Fruit fly (Drosophila melanogaster) whole organism: ENCODE results near the gene CG32708.

Source experiments
- CG8478 ChIP-seq: fragments of >200 bp; optimal IDR thresholded peaks from 2 replicates; lab custom pipeline; 2018; ENCODE audit warnings: inconsistent platforms
- Dll ChIP-seq: fragments of >200 bp; optimal IDR thresholded peaks from 2 replicates; lab custom pipeline; 2017
- EcR ChIP-seq, 2 experiments: fragments of >200 bp; optimal IDR thresholded peaks; 2 replicates each; lab custom pipeline; 2017; ENCODE audit warnings: missing biosample characterization in 2 of 2, missing genetic modification characterization in 2 of 2, missing genetic modification reagents in 2 of 2
- pan ChIP-seq: fragments of >200 bp; optimal IDR thresholded peaks from 2 replicates; lab custom pipeline; 2017
- psq ChIP-seq: fragments of >200 bp; optimal IDR thresholded peaks from 2 replicates; lab custom pipeline; 2017
- usp ChIP-seq: fragments of >200 bp; optimal IDR thresholded peaks from 2 replicates; lab custom pipeline; 2017; ENCODE audit warnings: missing biosample characterization, missing genetic modification characterization, mixed read lengths

Gene CG32708

DNA sequence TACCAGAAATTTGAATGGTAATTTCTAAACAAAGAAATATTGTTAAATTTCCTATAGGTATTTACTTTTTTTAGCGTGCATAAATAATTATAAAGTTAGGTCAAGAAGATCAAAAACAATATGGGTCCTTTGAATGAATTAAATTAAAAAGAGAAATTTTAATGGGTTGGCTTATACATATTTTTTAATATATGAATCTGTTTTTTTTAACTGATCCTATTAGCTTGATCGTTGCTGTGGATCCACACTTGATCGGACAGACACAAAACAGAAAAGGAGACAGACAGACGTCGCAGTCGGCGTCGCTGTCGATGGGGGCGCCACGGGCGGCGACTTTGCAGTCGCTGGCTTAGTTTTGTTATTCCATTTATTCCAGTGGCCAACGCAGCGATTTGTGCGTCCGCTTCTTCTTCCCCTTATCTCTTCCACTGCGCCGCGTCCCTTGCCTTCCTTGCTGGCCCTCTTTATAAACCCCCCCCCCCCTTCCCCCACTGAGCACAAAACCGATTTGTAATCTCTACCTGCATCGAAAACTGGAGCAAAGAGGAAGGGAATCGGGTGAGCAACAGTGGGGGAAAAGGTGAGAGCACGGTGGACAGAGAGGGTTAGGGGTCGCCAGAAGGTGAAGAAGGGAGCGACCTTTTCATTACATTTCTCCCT, 37.9 kb upstream of the CG32708 start:
- no peak for TF ChIP-seq psq (lab: Kevin White, UChicago)
- no peak for TF ChIP-seq EcR (GFP tag; optimal IDR thresholded peaks at IDR 0.05; lab: Kevin White, UChicago)
- no peak for TF ChIP-seq CG8478 (lab: Kevin White, UChicago)
- TF ChIP-seq usp (GFP tag; lab: Kevin White, UChicago) = no peak
- no peak for TF ChIP-seq pan (lab: Kevin White, UChicago)
- TF ChIP-seq Dll (lab: Kevin White, UChicago) = no peak

DNA sequence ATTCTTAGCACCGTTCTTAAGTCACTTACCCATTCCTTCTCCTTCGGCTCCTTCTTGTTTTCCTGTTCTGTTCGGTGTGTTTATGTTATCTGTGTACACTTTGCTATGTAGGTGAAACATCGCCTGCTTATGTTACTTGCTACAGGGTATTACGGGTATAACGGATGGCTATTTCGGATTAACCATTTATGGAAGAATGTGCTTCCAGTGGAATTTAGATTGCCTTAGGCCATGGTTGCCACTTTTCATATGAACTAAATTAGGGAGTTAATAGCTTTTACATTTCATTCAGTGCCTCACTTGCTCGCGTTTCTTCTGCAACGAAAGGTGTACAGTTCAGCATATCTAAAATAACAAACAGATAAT, 37.4 kb upstream of the CG32708 start:
- TF ChIP-seq CG8478 (lab: Kevin White, UChicago) (no peak), usp (GFP tag; lab: Kevin White, UChicago) (no peak)

DNA sequence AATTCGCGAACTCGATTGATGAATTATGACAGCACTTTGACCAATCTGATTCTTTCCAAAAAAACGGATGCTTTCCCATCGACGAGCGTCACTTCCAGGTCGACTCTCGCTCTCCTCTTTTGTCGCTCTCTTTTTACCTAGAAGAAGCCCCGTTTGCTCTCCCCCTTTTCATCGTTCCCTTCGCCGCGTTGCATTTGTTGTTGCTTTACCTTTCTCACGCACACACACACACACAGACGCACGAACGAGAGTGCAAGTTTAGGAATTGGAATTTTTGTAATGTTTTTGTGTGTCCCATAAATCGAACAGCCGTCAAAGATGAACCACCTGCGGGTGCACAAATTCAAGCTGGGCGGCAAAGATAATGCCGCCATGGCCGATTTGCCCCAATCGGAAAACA, 36.8 kb upstream of the CG32708 start:
- TF ChIP-seq usp (GFP tag; lab: Kevin White, UChicago) (no peak), Dll (lab: Kevin White, UChicago) (no peak)

DNA sequence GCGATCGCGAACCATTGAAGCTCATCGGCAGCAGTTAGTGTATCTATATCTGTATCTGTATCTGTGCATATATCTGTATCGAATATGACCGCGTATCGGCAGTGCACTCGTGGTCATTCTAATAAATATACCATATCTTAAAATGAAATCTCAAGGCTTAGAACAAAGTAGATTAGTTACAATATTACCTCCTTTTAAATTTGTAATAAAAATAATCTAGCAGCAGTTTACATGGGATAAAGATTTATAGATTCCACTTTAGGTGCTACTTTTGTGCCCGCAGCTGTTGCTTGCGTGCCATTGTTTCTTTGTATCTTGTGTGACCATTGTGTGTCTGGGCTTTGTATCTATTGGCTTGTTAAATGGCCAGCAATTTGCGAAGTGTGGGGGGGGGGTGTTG, 25.7 kb upstream of the CG32708 start:
- no peak for TF ChIP-seq pan (lab: Kevin White, UChicago)
- TF ChIP-seq EcR (GFP tag; optimal IDR thresholded peaks at IDR 0.05; lab: Kevin White, UChicago) = no peak
- no peak for TF ChIP-seq psq (lab: Kevin White, UChicago)

DNA sequence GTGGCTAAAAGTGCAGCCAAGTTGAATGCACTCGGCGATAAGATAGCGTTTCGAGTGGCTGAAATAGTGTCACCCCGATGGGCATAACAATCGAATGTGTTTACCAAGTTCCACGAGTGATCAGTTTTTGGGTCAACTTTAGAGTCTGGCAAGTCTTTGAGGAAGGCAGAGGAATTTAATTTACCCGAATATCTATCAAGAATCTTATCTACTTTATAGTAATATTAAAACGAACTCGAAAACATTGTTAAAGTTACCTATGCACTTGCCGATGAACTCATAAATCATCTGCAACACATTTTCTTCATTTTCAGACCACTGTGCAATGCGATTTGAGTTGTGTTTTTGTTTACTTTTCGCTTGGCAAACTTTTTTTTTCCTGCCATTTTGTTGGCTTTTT, 24.4 kb upstream of the CG32708 start:
- TF ChIP-seq EcR (GFP tag; optimal IDR thresholded peaks at IDR 0.05; lab: Kevin White, UChicago) (no peak), psq (lab: Kevin White, UChicago) (no peak), CG8478 (lab: Kevin White, UChicago) (no peak), Dll (lab: Kevin White, UChicago) (no peak), pan (lab: Kevin White, UChicago) (no peak), usp (GFP tag; lab: Kevin White, UChicago) (no peak)

DNA sequence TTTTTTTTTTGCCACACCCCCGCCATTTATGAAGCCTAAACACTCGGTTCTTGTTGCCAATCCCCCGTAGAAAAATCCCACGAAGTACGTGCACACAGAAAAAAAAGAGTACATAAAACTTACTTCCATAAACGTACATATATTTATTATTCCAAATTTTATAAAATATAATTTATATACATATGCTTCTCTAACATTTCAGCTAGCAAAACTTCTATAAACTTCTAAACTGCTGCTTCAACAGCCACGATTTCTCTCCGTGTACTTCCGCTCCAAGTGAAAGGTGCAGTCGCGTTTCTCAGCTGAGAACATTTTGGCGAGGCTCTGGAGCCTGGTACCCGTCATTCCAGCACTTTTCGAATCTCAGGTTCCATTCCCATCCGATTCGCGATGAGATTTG, 23.1 kb upstream of the CG32708 start:
- no peak for TF ChIP-seq EcR (GFP tag; optimal IDR thresholded peaks at IDR 0.05; lab: Kevin White, UChicago)
- TF ChIP-seq Dll (lab: Kevin White, UChicago) = no peak
- TF ChIP-seq pan (lab: Kevin White, UChicago) = no peak
- no peak for TF ChIP-seq CG8478 (lab: Kevin White, UChicago)
- TF ChIP-seq usp (GFP tag; lab: Kevin White, UChicago) = no peak
- no peak for TF ChIP-seq psq (lab: Kevin White, UChicago)

DNA sequence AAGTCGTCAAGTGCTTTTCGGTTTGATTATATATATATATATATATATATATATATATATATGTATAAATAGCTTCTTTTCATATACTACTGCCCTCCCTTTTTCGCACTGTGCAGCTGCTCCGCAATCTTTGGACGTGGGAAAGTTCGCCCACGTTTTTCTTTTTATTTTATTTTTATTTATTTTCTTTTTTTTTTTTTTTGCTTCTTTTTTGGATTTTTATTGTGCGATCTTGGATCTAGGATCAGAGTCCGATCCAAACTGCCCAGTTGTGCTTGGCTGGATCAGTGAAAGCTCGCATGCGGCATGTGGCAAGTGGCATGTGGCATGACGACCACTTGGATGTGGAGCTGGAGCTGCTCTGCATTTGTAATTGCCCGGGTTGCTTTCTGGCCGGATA, 22.3 kb upstream of the CG32708 start:
- TF ChIP-seq EcR (GFP tag; optimal IDR thresholded peaks at IDR 0.05; lab: Kevin White, UChicago) (no peak), Dll (lab: Kevin White, UChicago) (no peak), usp (GFP tag; lab: Kevin White, UChicago) (no peak), CG8478 (lab: Kevin White, UChicago) (no peak), pan (lab: Kevin White, UChicago) (no peak), psq (lab: Kevin White, UChicago) (no peak)

DNA sequence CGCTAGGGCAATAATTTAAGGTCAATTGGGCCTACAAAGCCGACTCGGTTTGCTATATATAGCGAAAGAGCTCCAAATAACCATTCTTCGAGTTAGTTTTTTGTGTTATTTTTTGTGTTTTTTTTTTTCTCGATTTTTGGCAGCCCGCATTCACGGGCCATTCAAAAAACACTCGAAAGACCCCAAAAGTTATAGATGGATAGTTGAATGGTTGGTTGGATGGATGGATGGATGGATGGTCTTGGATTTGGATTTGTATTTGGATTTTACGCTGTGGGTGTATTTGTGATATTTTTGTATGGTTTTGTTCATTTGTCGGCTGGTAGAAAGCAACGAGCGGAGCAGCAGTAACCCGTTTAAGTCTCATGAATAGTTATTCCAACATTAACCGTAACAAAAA, 21.7 kb upstream of the CG32708 start:
- TF ChIP-seq EcR (GFP tag; optimal IDR thresholded peaks at IDR 0.05; lab: Kevin White, UChicago) = no peak
- TF ChIP-seq CG8478 (lab: Kevin White, UChicago) = no peak
- TF ChIP-seq usp (GFP tag; lab: Kevin White, UChicago) = no peak
- no peak for TF ChIP-seq psq (lab: Kevin White, UChicago)
- TF ChIP-seq pan (lab: Kevin White, UChicago) = no peak
- no peak for TF ChIP-seq Dll (lab: Kevin White, UChicago)

DNA sequence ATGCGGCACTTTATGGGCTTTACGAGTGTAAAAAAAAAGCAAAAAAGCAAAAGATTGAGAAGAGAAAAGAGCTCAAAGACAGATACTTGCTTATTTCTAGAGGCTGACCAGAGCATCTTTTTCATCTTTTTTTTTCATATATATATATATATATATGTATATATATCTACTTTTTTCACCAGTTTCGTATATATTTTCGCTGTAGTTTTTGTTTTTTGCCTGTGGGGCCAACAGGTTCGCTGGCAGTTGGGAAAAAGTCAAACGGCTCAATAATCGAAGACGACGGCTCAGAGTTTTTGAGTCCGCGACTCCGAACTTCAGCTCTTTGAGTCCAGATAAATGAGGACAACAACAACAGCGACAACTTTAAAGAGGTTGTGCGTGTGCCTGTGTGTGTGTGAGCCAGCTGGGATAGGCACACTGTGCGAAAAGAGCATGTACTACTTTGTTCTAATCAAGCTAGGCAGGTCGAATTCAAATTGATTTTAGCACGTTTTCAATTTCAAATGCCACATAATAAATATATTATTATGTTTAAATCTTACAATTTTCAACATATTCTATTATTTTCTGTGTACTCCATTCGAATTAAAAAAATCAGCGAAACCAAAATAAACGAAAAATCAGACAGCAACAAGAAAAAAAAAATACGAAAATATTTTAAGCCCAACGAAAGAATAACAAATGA, 18.8 kb upstream of the CG32708 start:
- TF ChIP-seq pan (lab: Kevin White, UChicago) (no peak), EcR (GFP tag; optimal IDR thresholded peaks at IDR 0.05; lab: Kevin White, UChicago) (no peak), CG8478 (lab: Kevin White, UChicago) (no peak), psq (lab: Kevin White, UChicago) (no peak), usp (GFP tag; lab: Kevin White, UChicago) (no peak), Dll (lab: Kevin White, UChicago) (no peak)

DNA sequence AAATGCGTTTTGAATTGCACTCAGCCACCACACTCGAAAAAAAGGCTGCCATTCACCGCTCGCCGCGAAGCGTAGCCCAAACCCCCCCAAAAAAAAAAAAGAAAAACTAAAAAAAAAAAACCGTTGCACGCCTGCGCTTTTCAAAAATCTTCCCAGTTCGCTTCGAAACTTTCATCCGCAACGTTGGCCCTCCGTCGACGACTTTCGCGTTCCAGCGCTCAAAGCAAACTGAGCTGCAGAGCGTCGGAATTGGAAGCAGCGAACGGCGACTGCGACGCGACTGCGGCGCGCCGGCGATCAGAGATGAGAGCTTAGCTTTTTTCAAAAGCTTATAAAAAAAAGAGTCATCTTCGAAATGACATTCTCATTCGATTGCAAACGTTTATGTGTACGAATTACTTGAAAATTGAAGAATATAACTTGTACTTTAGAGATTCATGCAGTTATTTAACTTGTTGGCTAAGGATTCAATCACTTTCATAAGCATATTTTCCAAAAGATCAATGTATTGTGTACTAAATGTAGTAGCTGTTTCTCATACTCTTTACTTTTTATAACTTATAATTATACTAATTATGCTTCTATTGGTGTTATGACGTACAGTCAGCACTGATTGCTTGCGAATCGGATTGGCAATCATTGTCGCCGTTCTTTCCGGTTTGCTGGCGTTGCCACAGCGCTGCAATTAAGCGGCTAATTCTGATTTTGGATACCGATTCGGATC, 17.8 kb upstream of the CG32708 start, which contains the start of gene CG15365:
TSS of gene CG15365 (minus strand) at position 230 of the 724 bp plus-strand sequence.
- TF ChIP-seq pan (lab: Kevin White, UChicago) (no peak), usp (GFP tag; lab: Kevin White, UChicago) (no peak), psq (lab: Kevin White, UChicago) (no peak), Dll (lab: Kevin White, UChicago) (no peak), EcR (GFP tag; optimal IDR thresholded peaks at IDR 0.05; lab: Kevin White, UChicago) (no peak), CG8478 (lab: Kevin White, UChicago) (no peak)

DNA sequence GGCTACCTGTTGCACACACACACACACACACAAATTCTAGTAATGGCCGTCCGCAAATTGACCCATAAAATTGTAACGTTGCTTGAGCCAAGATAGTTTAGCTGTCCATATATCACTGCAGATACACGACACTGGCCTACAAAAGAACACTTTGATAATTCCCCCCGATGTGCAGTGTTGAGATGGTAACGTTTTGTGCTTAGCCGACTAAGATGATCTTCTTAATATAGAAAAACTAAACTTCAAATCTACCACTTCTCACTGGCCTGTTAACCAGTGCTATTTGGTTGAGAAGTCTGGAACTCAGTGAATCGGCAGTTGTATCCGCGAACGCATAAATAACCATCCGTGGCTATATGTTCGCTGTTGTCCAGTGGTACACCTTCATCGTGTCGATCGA, 16.9 kb upstream of the CG32708 start:
- TF ChIP-seq EcR (GFP tag; optimal IDR thresholded peaks at IDR 0.05; lab: Kevin White, UChicago) (no peak), psq (lab: Kevin White, UChicago) (no peak), CG8478 (lab: Kevin White, UChicago) (no peak), pan (lab: Kevin White, UChicago) (no peak), Dll (lab: Kevin White, UChicago) (no peak), usp (GFP tag; lab: Kevin White, UChicago) (no peak)
